Worm (Caenorhabditis elegans) whole organism, young adult: ENCODE measurements around the gene fbxa-69.

Experiments used
- F22D6.2 ChIP-seq: sonication (generic microtip); optimal IDR thresholded peaks from 2 replicates; lab custom pipeline; 2016; ENCODE audit warnings: mild to moderate bottlenecking, missing genetic modification characterization, missing compliant biosample characterization
- K11D2.4 ChIP-seq: fragments of 200-800 bp; sonication (Bioruptor generic); IDR thresholded peaks from 2 replicates; pipeline ENCODE4 v1.3.6; 2022; ENCODE audit warnings: missing genetic modification reagents, missing genetic modification characterization, missing compliant biosample characterization
- T07F8.4 ChIP-seq: sonication (generic microtip); optimal IDR thresholded peaks from 2 replicates; lab custom pipeline; 2016; ENCODE audit warnings: mild to moderate bottlenecking, missing genetic modification characterization, moderate library complexity, missing compliant biosample characterization
- Y56A3A.18 ChIP-seq: fragments of 200-800 bp; sonication (Bioruptor generic); IDR thresholded peaks from 2 replicates; pipeline ENCODE4 v1.3.6; 2022; ENCODE audit warnings: missing genetic modification reagents, missing genetic modification characterization, missing compliant biosample characterization
- ama-1 ChIP-seq, 3 experiments: fragments of 150-350 bp in 1 of 3; sonication (generic microtip) in 2 of 3; optimal IDR thresholded peaks; 2 replicates each; lab custom pipeline; 2014 to 2018; ENCODE audit warnings: missing biosample characterization in 2 of 3, missing genetic modification characterization in 2 of 3, missing genetic modification reagents in 2 of 3
- fkh-3 ChIP-seq: sonication (generic microtip); optimal IDR thresholded peaks from 2 replicates; lab custom pipeline; 2016; ENCODE audit warnings: mild to moderate bottlenecking, missing genetic modification characterization, missing compliant biosample characterization
- lsl-1 ChIP-seq: fragments of 200-800 bp; sonication (Bioruptor generic); optimal IDR thresholded peaks from 2 replicates; lab custom pipeline; 2018; ENCODE audit warnings: mild to moderate bottlenecking, missing genetic modification characterization, moderate library complexity, missing compliant biosample characterization
- madf-8 ChIP-seq: fragments of 200-800 bp; sonication (Bioruptor generic); conservative IDR thresholded peaks from 2 replicates; pipeline ENCODE4 v1.3.6; 2022; ENCODE audit warnings: missing genetic modification reagents, missing genetic modification characterization, missing compliant biosample characterization
- pha-4 ChIP-seq: fragments of 150-350 bp; sonication (generic microtip); optimal IDR thresholded peaks from 2 replicates; lab custom pipeline; 2014; ENCODE audit warnings: missing biosample characterization, missing genetic modification reagents, missing genetic modification characterization
- tbp1 ChIP-seq: fragments of 200-800 bp; sonication (Bioruptor generic); optimal IDR thresholded peaks from 2 replicates; lab custom pipeline; 2018; ENCODE audit warnings: mild to moderate bottlenecking, missing genetic modification characterization, missing compliant biosample characterization
- unc-130 ChIP-seq: sonication (generic microtip); optimal IDR thresholded peaks from 2 replicates; lab custom pipeline; 2016; ENCODE audit warnings: missing genetic modification reagents, missing genetic modification characterization, missing compliant biosample characterization
- unc-62 ChIP-seq: fragments of 150-350 bp; optimal IDR thresholded peaks from 2 replicates; lab custom pipeline; 2014; ENCODE audit warnings: missing biosample characterization, missing genetic modification reagents, missing genetic modification characterization

DNA sequence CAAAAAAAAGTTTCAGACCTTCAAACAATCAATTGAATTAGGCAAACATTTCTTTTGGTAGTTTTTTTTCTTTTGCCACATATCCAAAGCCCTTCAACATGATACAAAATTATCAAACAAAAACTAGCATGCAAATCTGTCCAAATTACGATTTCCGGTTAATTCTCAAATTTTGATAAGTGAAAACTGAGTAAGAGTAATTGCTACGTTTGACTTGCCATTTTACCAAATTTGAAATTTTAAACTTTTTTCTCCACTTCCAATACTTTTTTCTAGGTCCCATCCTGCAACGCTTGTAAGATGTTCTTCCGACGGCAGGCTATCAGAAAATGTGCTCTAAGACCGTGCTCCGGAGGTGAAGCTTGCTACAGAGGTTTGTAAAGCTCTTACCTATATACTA is 19.7 kb downstream of the fbxa-69 start, which contains the start of gene nhr-223:
- TF ChIP-seq unc-62 (GFP tag; lab: Kevin White, UChicago) = no peak
- no peak for TF ChIP-seq fkh-3 (tag; lab: Kevin White, UChicago)
- TF ChIP-seq pha-4 (tag; lab: Kevin White, UChicago) = no peak
- TF ChIP-seq tbp1 = no peak
- TF ChIP-seq Y56A3A.18 (GFP tag; lab: Robert Waterston, UW) = no peak
- TF ChIP-seq K11D2.4 = no peak
- no peak for TF ChIP-seq lsl-1 (GFP tag; lab: Kevin White, UChicago)
- TF ChIP-seq T07F8.4 = no peak
- no peak for TF ChIP-seq madf-8 (GFP tag; lab: Robert Waterston, UW)
- no peak for TF ChIP-seq unc-130 (GFP tag; lab: Kevin White, UChicago)
- TF ChIP-seq ama-1 (optimal IDR thresholded peaks at IDR 0.05; lab: Kevin White, UChicago) = no peak
- no peak for TF ChIP-seq ama-1 (GFP tag; optimal IDR thresholded peaks at IDR 0.05; lab: Kevin White, UChicago)
- no peak for TF ChIP-seq F22D6.2 (tag; lab: Kevin White, UChicago)
